Fruit fly (Drosophila melanogaster) whole organism, embryonic: Measurements from ENCODE around the gene kis.

Experiments used
- Adf1 ChIP-seq: fragments of 200-800 bp; sonication (Bioruptor generic); IDR thresholded peaks from 2 replicates; pipeline ENCODE4 v1.3.6; 2022; ENCODE audit warnings: missing biosample characterization, missing genetic modification characterization
- CG10543 ChIP-seq: fragments of 200-800 bp; sonication (Bioruptor generic); optimal IDR thresholded peaks from 3 replicates; lab custom pipeline; 2017; ENCODE audit warnings: missing biosample characterization, mild to moderate bottlenecking, missing genetic modification characterization, moderate library complexity
- CG3726 ChIP-seq: fragments of 200-800 bp; sonication (Bioruptor generic); IDR thresholded peaks from 3 replicates; pipeline ENCODE4, ENCODE4 v1.3.6; 2022; ENCODE audit warnings: missing biosample characterization, missing genetic modification characterization
- CG9727 ChIP-seq: fragments of 200-800 bp; sonication (Bioruptor generic); optimal IDR thresholded peaks from 3 replicates; lab custom pipeline; 2017; ENCODE audit warnings: missing biosample characterization, mild to moderate bottlenecking, missing genetic modification characterization
- Doc3 ChIP-seq: fragments of 200-800 bp; sonication (Bioruptor generic); IDR thresholded peaks from 3 replicates; pipeline ENCODE4 v1.3.6; 2022; ENCODE audit warnings: missing biosample characterization, missing genetic modification characterization; ENCODE audit not compliant: partially characterized antibody
- Drgx ChIP-seq: fragments of 200-800 bp; sonication (Bioruptor generic); IDR thresholded peaks from 2 replicates; pipeline ENCODE4 v1.3.6; 2022; ENCODE audit warnings: missing biosample characterization, missing genetic modification characterization
- Nf-YC ChIP-seq: fragments of 200-800 bp; optimal IDR thresholded peaks from 3 replicates; lab custom pipeline; 2019; ENCODE audit warnings: missing biosample characterization, mild to moderate bottlenecking, missing genetic modification characterization, moderate library complexity
- danr ChIP-seq: fragments of 200-800 bp; sonication (Bioruptor generic); IDR thresholded peaks from 2 replicates; pipeline ENCODE4 v1.3.6; 2022; ENCODE audit warnings: missing biosample characterization, missing genetic modification characterization
- lilli ChIP-seq: fragments of 200-800 bp; sonication (Bioruptor generic); optimal IDR thresholded peaks from 3 replicates; lab custom pipeline; 2016; ENCODE audit warnings: missing biosample characterization, missing genetic modification characterization
- row ChIP-seq: fragments of 200-800 bp; sonication (Bioruptor generic); IDR thresholded peaks from 3 replicates; pipeline ENCODE4 v1.3.6; 2022; ENCODE audit warnings: missing biosample characterization, missing genetic modification characterization
- scrt ChIP-seq: fragments of 200-800 bp; sonication (Bioruptor generic); optimal IDR thresholded peaks from 2 replicates; lab custom pipeline; 2018; ENCODE audit warnings: missing biosample characterization, mild to moderate bottlenecking, missing genetic modification characterization, moderate library complexity
- tap ChIP-seq: fragments of 200-800 bp; optimal IDR thresholded peaks from 3 replicates; lab custom pipeline; 2019; ENCODE audit warnings: missing biosample characterization, mild to moderate bottlenecking, missing genetic modification characterization, moderate library complexity

DNA sequence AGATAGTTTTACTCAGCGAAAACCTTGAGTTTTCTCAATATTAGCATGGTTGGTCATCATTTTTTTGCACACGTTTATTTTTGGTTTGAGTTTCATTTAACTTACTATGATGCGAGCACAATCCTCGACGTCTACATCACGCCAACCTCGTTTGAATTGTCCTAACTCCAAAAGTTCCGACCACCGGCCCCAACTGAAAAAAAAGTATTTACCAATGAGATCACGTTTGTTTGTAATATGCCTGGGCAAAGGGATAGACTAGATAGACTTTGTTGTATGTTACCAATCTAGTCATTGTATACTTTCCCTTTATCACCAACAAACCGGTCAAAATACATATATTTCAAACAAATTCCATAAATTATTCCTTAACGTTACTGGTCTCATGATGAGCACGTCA, 18.4 kb downstream of the kis start, which contains the start of gene CG13693:
- TF ChIP-seq CG3726 (GFP tag; lab: Robert Waterston, UW) = no peak
- TF ChIP-seq scrt (GFP tag; lab: Kevin White, UChicago) = no peak
- no peak for TF ChIP-seq danr (GFP tag; lab: Robert Waterston, UW)
- TF ChIP-seq CG10543 (GFP tag; lab: Kevin White, UChicago) = no peak
- TF ChIP-seq Adf1 (GFP tag; lab: Robert Waterston, UW) = no peak
- TF ChIP-seq Doc3 = no peak
- TF ChIP-seq Drgx (GFP tag; lab: Robert Waterston, UW) = no peak
- TF ChIP-seq Nf-YC (tag; lab: Kevin White, UChicago) = no peak
- no peak for TF ChIP-seq lilli
- TF ChIP-seq row (GFP tag; lab: Robert Waterston, UW) = no peak
- TF ChIP-seq tap (tag; lab: Kevin White, UChicago) = no peak
- no peak for TF ChIP-seq CG9727
